Worm (Caenorhabditis elegans) whole organism, L3 larva: ENCODE results near the gene fax-1.

Source experiments
- R02D3.7 ChIP-seq: fragments of 150-350 bp; optimal IDR thresholded peaks from 2 replicates; lab custom pipeline; 2014; ENCODE audit warnings: missing biosample characterization, missing genetic modification characterization
- ceh-9 ChIP-seq: sonication (generic microtip); optimal IDR thresholded peaks from 2 replicates; lab custom pipeline; 2018; ENCODE audit warnings: missing biosample characterization, missing genetic modification characterization
- elt-1 ChIP-seq: fragments of 150-350 bp; optimal IDR thresholded peaks from 2 replicates; lab custom pipeline; 2014; ENCODE audit warnings: missing biosample characterization, missing genetic modification characterization
- elt-2 ChIP-seq: sonication (generic microtip); optimal IDR thresholded peaks from 2 replicates; lab custom pipeline; 2016; ENCODE audit warnings: missing genetic modification reagents, mild to moderate bottlenecking, missing genetic modification characterization, missing compliant biosample characterization
- elt-3 ChIP-seq, 3 experiments: fragments of 150-350 bp in 1 of 3; sonication (generic microtip) in 2 of 3; optimal IDR thresholded peaks; 2 replicates in 2 of 3; 4 replicates in 1 of 3; lab custom pipeline; 2014 to 2017; ENCODE audit warnings: missing biosample characterization in 3 of 3, missing genetic modification characterization in 3 of 3
- fkh-10 ChIP-seq: sonication (generic microtip); optimal IDR thresholded peaks from 2 replicates; lab custom pipeline; 2017; ENCODE audit warnings: missing biosample characterization, missing genetic modification reagents, missing genetic modification characterization
- hmg-11 ChIP-seq: sonication (generic microtip); optimal IDR thresholded peaks from 2 replicates; lab custom pipeline; 2016; ENCODE audit warnings: missing genetic modification characterization, missing compliant biosample characterization
- lin-15B ChIP-seq: fragments of 150-350 bp; optimal IDR thresholded peaks from 2 replicates; lab custom pipeline; 2014; ENCODE audit warnings: missing biosample characterization, missing genetic modification characterization
- nhr-23 ChIP-seq: fragments of 150-350 bp; optimal IDR thresholded peaks from 2 replicates; lab custom pipeline; 2014; ENCODE audit warnings: missing biosample characterization, missing genetic modification reagents, missing genetic modification characterization
- nhr-28 ChIP-seq: fragments of 150-350 bp; optimal IDR thresholded peaks from 2 replicates; lab custom pipeline; 2014; ENCODE audit warnings: missing biosample characterization, missing genetic modification characterization
- pha-4 ChIP-seq: fragments of 150-350 bp; optimal IDR thresholded peaks from 2 replicates; lab custom pipeline; 2014; ENCODE audit warnings: missing biosample characterization, missing genetic modification reagents, missing genetic modification characterization
- snpc-4 ChIP-seq: fragments of 150-350 bp; optimal IDR thresholded peaks from 2 replicates; lab custom pipeline; 2014; ENCODE audit warnings: missing biosample characterization, missing genetic modification characterization

DNA sequence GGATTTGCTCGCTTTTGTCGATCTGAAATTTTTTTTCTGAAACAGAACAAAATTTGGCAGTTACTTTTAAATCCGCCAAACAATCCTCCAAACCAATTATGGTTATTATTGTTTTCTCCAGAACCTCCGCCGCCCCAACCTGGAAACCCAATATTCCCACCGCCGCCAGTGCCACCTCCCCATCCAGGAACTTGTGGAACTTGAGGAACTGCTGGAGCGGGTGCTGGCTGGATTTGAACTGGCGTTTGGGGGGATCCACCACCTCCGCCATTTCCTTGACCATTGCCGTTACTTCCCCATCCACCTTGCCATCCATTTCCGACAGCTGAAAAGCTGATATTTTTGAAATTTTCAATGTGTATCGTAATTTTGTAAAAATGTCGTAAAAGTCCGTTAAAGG lies 48.6 kb upstream of the fax-1 start:
- TF ChIP-seq pha-4 (tag; lab: Kevin White, UChicago) = no peak
- no peak for TF ChIP-seq R02D3.7 (tag; lab: Kevin White, UChicago)
- TF ChIP-seq elt-2 = no peak
- TF ChIP-seq hmg-11 = no peak
- TF ChIP-seq nhr-23 (tag; lab: Kevin White, UChicago) = no peak
- TF ChIP-seq lin-15B (tag; lab: Kevin White, UChicago) = no peak
- TF ChIP-seq nhr-28 (tag; lab: Kevin White, UChicago) = no peak
- no peak for TF ChIP-seq fkh-10
- no peak for TF ChIP-seq elt-1 (tag; lab: Kevin White, UChicago)
- no peak for TF ChIP-seq snpc-4 (tag; lab: Kevin White, UChicago)
- TF ChIP-seq ceh-9 = no peak
- no peak for TF ChIP-seq elt-3 (tag; optimal IDR thresholded peaks at IDR 0.05; lab: Kevin White, UChicago)
